Worm (Caenorhabditis elegans) whole organism, L4/young adult: ENCODE measurements around the gene F56C3.1.

Experiments
- W03F9.2 ChIP-seq: fragments of 150-350 bp; optimal IDR thresholded peaks from 2 replicates; lab custom pipeline; 2014; ENCODE audit warnings: missing biosample characterization, missing genetic modification characterization
- dao-5 ChIP-seq: sonication (generic microtip); optimal IDR thresholded peaks from 2 replicates; lab custom pipeline; 2016; ENCODE audit warnings: missing genotype, missing genetic modification characterization, moderate library complexity, missing compliant biosample characterization
- him-1 ChIP-seq: sonication (generic microtip); optimal IDR thresholded peaks from 2 replicates; lab custom pipeline; 2016; ENCODE audit warnings: missing genotype, missing genetic modification reagents, missing genetic modification characterization, missing compliant biosample characterization

DNA sequence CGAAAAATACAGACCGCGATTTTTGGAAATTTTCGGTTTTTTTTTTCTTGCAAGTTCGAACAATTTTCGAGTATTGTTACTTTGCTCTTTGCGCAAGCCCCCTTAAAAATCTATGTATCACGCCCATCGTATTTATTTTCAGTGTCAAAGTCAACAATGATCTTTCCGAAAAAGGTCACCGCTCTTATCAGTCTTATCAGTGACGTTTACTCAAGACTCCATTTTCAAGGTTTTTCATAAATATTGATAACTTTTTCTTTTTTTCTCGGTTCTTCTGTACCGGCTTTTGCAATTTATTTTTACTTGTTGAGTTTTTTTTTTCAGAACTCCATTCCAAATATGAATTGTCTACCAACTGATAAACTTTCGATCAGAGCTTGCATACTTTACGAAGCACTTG lies 15.4 kb upstream of the F56C3.1 start, which contains the start of gene fbxa-190:
- no peak for TF ChIP-seq dao-5 (tag; lab: Kevin White, UChicago)
- TF ChIP-seq him-1 (tag; lab: Kevin White, UChicago): no peak
- TF ChIP-seq W03F9.2 (tag; lab: Kevin White, UChicago): no peak
